Fruit fly (Drosophila melanogaster) whole organism, embryonic: ENCODE data around the gene CG42512.
A peak's percentile ranks its signal among the peaks of the same experiment; 100 is the strongest.

Experiments
- Atf3 ChIP-seq: fragments of 200-800 bp; sonication (Bioruptor generic); optimal IDR thresholded peaks from 3 replicates; lab custom pipeline; 2016; ENCODE audit warnings: missing biosample characterization, missing genetic modification characterization
- CG10431 ChIP-seq: fragments of 200-800 bp; sonication (Bioruptor generic); optimal IDR thresholded peaks from 3 replicates; lab custom pipeline; 2018; ENCODE audit warnings: missing biosample characterization, mild to moderate bottlenecking, missing genetic modification characterization
- CG10462 ChIP-seq: fragments of 200-800 bp; sonication (Bioruptor generic); optimal IDR thresholded peaks from 2 replicates; lab custom pipeline; 2016; ENCODE audit warnings: missing biosample characterization, missing genetic modification characterization
- CG12104 ChIP-seq: fragments of 200-800 bp; sonication (Bioruptor generic); optimal IDR thresholded peaks from 3 replicates; lab custom pipeline; 2016; ENCODE audit warnings: missing biosample characterization, missing genetic modification characterization
- CG12219 ChIP-seq: fragments of 200-800 bp; sonication (Bioruptor generic); optimal IDR thresholded peaks from 3 replicates; lab custom pipeline; 2018; ENCODE audit warnings: missing biosample characterization, mild to moderate bottlenecking, missing genetic modification characterization
- CG13123 ChIP-seq: fragments of 200-800 bp; sonication (Bioruptor generic); optimal IDR thresholded peaks from 2 replicates; lab custom pipeline; 2016; ENCODE audit warnings: missing biosample characterization, missing genetic modification characterization
- CG13894 ChIP-seq: fragments of 200-800 bp; sonication (Bioruptor generic); optimal IDR thresholded peaks from 3 replicates; lab custom pipeline; 2018; ENCODE audit warnings: missing biosample characterization, mild to moderate bottlenecking, missing genetic modification characterization, moderate library complexity
- CG15011 ChIP-seq: fragments of 200-800 bp; sonication (Bioruptor generic); optimal IDR thresholded peaks from 3 replicates; lab custom pipeline; 2018; ENCODE audit warnings: missing biosample characterization, mild to moderate bottlenecking, missing genetic modification characterization
- CG15514 ChIP-seq: fragments of 200-800 bp; sonication (Bioruptor generic); optimal IDR thresholded peaks from 3 replicates; lab custom pipeline; 2017; ENCODE audit warnings: missing biosample characterization, missing genetic modification characterization, mild to moderate bottlenecking, moderate library complexity, missing genetic modification reagents
- CG15601 ChIP-seq: fragments of 200-800 bp; sonication (Bioruptor generic); optimal IDR thresholded peaks from 3 replicates; lab custom pipeline; 2019; ENCODE audit warnings: missing biosample characterization, mild to moderate bottlenecking, missing genetic modification characterization, moderate library complexity
- CG2120 ChIP-seq: fragments of 200-800 bp; sonication (Bioruptor generic); optimal IDR thresholded peaks from 3 replicates; lab custom pipeline; 2016; ENCODE audit warnings: missing biosample characterization, missing genetic modification characterization
- CG31441 ChIP-seq: fragments of 200-800 bp; sonication (Bioruptor generic); IDR thresholded peaks from 2 replicates; pipeline ENCODE4 v1.3.6; 2022; ENCODE audit warnings: missing biosample characterization, missing genetic modification characterization
- CG42726 ChIP-seq: fragments of 200-800 bp; sonication (Bioruptor generic); IDR thresholded peaks from 2 replicates; pipeline ENCODE4 v1.3.6; 2022; ENCODE audit warnings: missing biosample characterization, missing genetic modification characterization; ENCODE audit not compliant: partially characterized antibody
- CG5180 ChIP-seq: fragments of 200-800 bp; sonication (Bioruptor generic); optimal IDR thresholded peaks from 3 replicates; lab custom pipeline; 2017; ENCODE audit warnings: missing biosample characterization, missing genetic modification characterization, mild to moderate bottlenecking, moderate library complexity, missing genetic modification reagents
- CG8290 ChIP-seq, 3 experiments: fragments of 200-800 bp; sonication (Bioruptor generic); optimal IDR thresholded peaks; 2 replicates each; lab custom pipeline; 2016 to 2019; ENCODE audit warnings: missing biosample characterization in 3 of 3, missing genetic modification characterization in 3 of 3, mild to moderate bottlenecking in 2 of 3, moderate library complexity in 1 of 3
- CG9797 ChIP-seq: fragments of 200-800 bp; sonication (Bioruptor generic); optimal IDR thresholded peaks from 3 replicates; lab custom pipeline; 2018; ENCODE audit warnings: missing biosample characterization, mild to moderate bottlenecking, missing genetic modification characterization
- Dad ChIP-seq: fragments of 200-800 bp; sonication (Bioruptor generic); optimal IDR thresholded peaks from 3 replicates; lab custom pipeline; 2016; ENCODE audit warnings: missing biosample characterization, missing genetic modification characterization
- Deaf1 ChIP-seq: fragments of 200-800 bp; optimal IDR thresholded peaks from 3 replicates; lab custom pipeline; 2019; ENCODE audit warnings: missing biosample characterization, mild to moderate bottlenecking, missing genetic modification characterization, moderate library complexity
- Ets97D ChIP-seq: fragments of 200-800 bp; sonication (Bioruptor generic); optimal IDR thresholded peaks from 3 replicates; lab custom pipeline; 2016; ENCODE audit warnings: missing biosample characterization, missing genetic modification characterization
- Gsc ChIP-seq: fragments of 200-800 bp; sonication (Bioruptor generic); IDR thresholded peaks from 2 replicates; pipeline ENCODE4 v1.3.6; 2022; ENCODE audit warnings: missing biosample characterization, missing genetic modification characterization
- H2.0 ChIP-seq: fragments of 200-800 bp; sonication (Bioruptor generic); IDR thresholded peaks from 2 replicates; pipeline ENCODE4 v1.3.6; 2022; ENCODE audit warnings: missing biosample characterization, missing genetic modification characterization
- HLH3B ChIP-seq: fragments of 200-800 bp; sonication (Bioruptor generic); IDR thresholded peaks from 2 replicates; pipeline ENCODE4 v1.3.6; 2022; ENCODE audit warnings: missing biosample characterization, missing genetic modification characterization
- HLH54F ChIP-seq: fragments of 200-800 bp; sonication (Bioruptor generic); optimal IDR thresholded peaks from 3 replicates; lab custom pipeline; 2016; ENCODE audit warnings: missing biosample characterization, missing genetic modification characterization
- HmgD ChIP-seq: fragments of 200-800 bp; sonication (Bioruptor generic); optimal IDR thresholded peaks from 3 replicates; lab custom pipeline; 2016; ENCODE audit warnings: missing biosample characterization, missing genetic modification characterization
- Hr51 ChIP-seq, 2 experiments: fragments of 200-800 bp; sonication (Bioruptor generic); optimal IDR thresholded peaks; 2 replicates in 1 of 2; 3 replicates in 1 of 2; lab custom pipeline; 2016 to 2018; ENCODE audit warnings: missing biosample characterization in 2 of 2, missing genetic modification characterization in 2 of 2, mild to moderate bottlenecking in 1 of 2, moderate library complexity in 1 of 2
- Kr ChIP-seq: fragments of 200-800 bp; sonication (Bioruptor generic); optimal IDR thresholded peaks from 2 replicates; lab custom pipeline; 2017; ENCODE audit warnings: missing biosample characterization, mild to moderate bottlenecking, missing genetic modification characterization
- MTF-1 ChIP-seq: fragments of 200-800 bp; sonication (Bioruptor generic); optimal IDR thresholded peaks from 2 replicates; lab custom pipeline; 2018; ENCODE audit warnings: missing biosample characterization, mild to moderate bottlenecking, missing genetic modification characterization, borderline replicate concordance
- Max ChIP-seq: fragments of 200-800 bp; sonication (Bioruptor generic); optimal IDR thresholded peaks from 2 replicates; lab custom pipeline; 2016; ENCODE audit warnings: missing biosample characterization, mild to moderate bottlenecking, missing genetic modification characterization
- Nf-YB ChIP-seq: fragments of 200-800 bp; sonication (Bioruptor generic); optimal IDR thresholded peaks from 3 replicates; lab custom pipeline; 2019; ENCODE audit warnings: missing biosample characterization, mild to moderate bottlenecking, missing genetic modification characterization, moderate library complexity
- PHDP ChIP-seq: fragments of 200-800 bp; sonication (Bioruptor generic); optimal IDR thresholded peaks from 3 replicates; lab custom pipeline; 2018; ENCODE audit warnings: missing biosample characterization, mild to moderate bottlenecking, missing genetic modification characterization, moderate library complexity
- Ravus ChIP-seq: fragments of 200-800 bp; sonication (Bioruptor generic); IDR thresholded peaks from 2 replicates; pipeline ENCODE4 v1.3.6; 2022; ENCODE audit warnings: missing biosample characterization, missing genetic modification characterization
- Usf ChIP-seq: fragments of 200-800 bp; sonication (Bioruptor generic); optimal IDR thresholded peaks from 2 replicates; lab custom pipeline; 2017; ENCODE audit warnings: missing genotype, missing biosample characterization, missing genetic modification characterization
- ems ChIP-seq: fragments of 200-800 bp; sonication (Bioruptor generic); optimal IDR thresholded peaks from 3 replicates; lab custom pipeline; 2016; ENCODE audit warnings: missing biosample characterization, missing genetic modification characterization
- esg ChIP-seq: fragments of 200-800 bp; sonication (Bioruptor generic); conservative IDR thresholded peaks from 2 replicates; pipeline ENCODE4 v1.3.6; 2022; ENCODE audit warnings: missing biosample characterization, missing genetic modification characterization
- eyg ChIP-seq: fragments of 200-800 bp; sonication (Bioruptor generic); optimal IDR thresholded peaks from 3 replicates; lab custom pipeline; 2016; ENCODE audit warnings: missing biosample characterization, missing genetic modification characterization
- nmo ChIP-seq: fragments of 200-800 bp; sonication (Bioruptor generic); optimal IDR thresholded peaks from 2 replicates; lab custom pipeline; 2018; ENCODE audit warnings: missing biosample characterization, mild to moderate bottlenecking, missing genetic modification characterization, moderate library complexity
- ro ChIP-seq: fragments of 200-800 bp; sonication (Bioruptor generic); IDR thresholded peaks from 2 replicates; pipeline ENCODE4 v1.3.6; 2022; ENCODE audit warnings: missing biosample characterization, missing genetic modification characterization
- sc ChIP-seq, 3 experiments: fragments of >200 bp in 2 of 3; fragments of 200-800 bp in 1 of 3; sonication (Bioruptor generic) in 1 of 3; optimal IDR thresholded peaks; 2 replicates in 2 of 3; 3 replicates in 1 of 3; lab custom pipeline; 2017; ENCODE audit warnings: mild to moderate bottlenecking in 1 of 3, missing biosample characterization in 1 of 3, missing genetic modification characterization in 1 of 3, missing genetic modification reagents in 1 of 3
- sd ChIP-seq: fragments of 200-800 bp; sonication (Bioruptor generic); optimal IDR thresholded peaks from 3 replicates; lab custom pipeline; 2018; ENCODE audit warnings: missing biosample characterization, mild to moderate bottlenecking, missing genetic modification characterization, moderate library complexity
- sim ChIP-seq: fragments of 200-800 bp; sonication (Bioruptor generic); IDR thresholded peaks from 2 replicates; pipeline ENCODE4 v1.3.6; 2022; ENCODE audit warnings: missing biosample characterization, missing genetic modification characterization
- tap ChIP-seq: fragments of 200-800 bp; optimal IDR thresholded peaks from 3 replicates; lab custom pipeline; 2019; ENCODE audit warnings: missing biosample characterization, mild to moderate bottlenecking, missing genetic modification characterization, moderate library complexity
- trh ChIP-seq: fragments of 200-800 bp; sonication (Bioruptor generic); optimal IDR thresholded peaks from 2 replicates; lab custom pipeline; 2016; ENCODE audit warnings: missing biosample characterization, missing genetic modification characterization
- wdn ChIP-seq: fragments of 200-800 bp; sonication (Bioruptor generic); IDR thresholded peaks from 2 replicates; pipeline ENCODE4 v1.3.6; 2022; ENCODE audit warnings: missing biosample characterization, missing genetic modification characterization

The CG42512 gene

DNA sequence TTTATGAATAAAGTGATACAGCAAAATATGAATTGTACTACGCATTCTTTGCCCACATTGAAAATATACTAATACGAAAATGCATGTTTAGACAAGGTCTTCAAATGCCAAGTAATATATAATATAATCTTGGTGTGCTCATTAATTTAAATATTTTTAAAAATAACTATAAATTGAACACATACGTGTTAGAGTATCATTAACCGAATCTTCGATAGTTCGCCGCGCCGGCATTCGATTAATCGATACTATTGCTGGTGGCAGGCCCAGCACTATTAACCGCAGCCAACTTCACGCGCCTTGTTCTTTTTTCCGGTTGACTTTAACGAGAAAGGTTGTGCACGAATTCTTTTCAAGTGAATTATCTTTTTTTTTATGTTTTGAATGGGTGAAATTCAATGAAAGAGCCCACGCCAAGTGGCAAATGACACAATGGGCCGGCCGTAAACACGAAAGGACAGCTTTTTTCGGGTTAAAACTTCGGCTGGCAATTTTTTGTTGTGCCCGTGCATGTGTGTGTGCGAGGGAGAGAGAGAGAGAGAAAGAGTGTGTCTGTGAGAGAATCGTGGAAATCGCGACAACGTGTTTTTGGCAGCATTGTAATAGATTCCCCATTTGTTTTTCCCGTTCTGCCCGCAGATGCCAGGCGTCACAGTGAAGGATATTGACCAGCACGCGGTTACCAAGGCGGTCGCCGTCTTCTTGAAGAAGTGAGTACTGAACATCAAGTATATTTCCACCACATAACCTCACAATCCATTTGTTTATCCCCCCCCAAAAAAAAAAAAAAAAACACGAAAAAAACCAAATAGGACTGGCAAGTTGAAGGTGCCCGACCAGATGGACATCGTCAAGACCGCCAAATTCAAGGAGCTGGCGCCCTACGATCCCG is 13.3 kb upstream of the CG42512 start, which contains the start of gene RpS19a (continued):
- no peak for TF ChIP-seq CG42726 (GFP tag; lab: Robert Waterston, UW)
- peak; percentile 50 for TF ChIP-seq tap (tag; lab: Kevin White, UChicago)
- TF ChIP-seq PHDP (tag; lab: Kevin White, UChicago), result peak; percentile 77
- TF ChIP-seq Gsc (GFP tag; lab: Robert Waterston, UW), result no peak

dm6 chrX:16640260-16641100 is 10.7 kb upstream of the CG42512 start, which contains the start of the genes SNRPG and mthl1:
Gene SNRPG, minus strand, starts transcription at chrX:16640419.
Gene mthl1, plus strand, starts transcription at chrX:16640968.
- TF ChIP-seq Nf-YB (GFP tag; lab: Kevin White, UChicago), result no peak
- TF ChIP-seq HmgD, result peak; percentile 38
- peak; percentile 45 for TF ChIP-seq sd (tag; lab: Kevin White, UChicago)
- peak; percentile 63 for TF ChIP-seq CG13894
- TF ChIP-seq ems, result peak; percentile 64
- TF ChIP-seq H2.0 (GFP tag; lab: Robert Waterston, UW), result peak; percentile 93
- TF ChIP-seq sim, result peak; percentile 60; the same call in 1 of the 2 replicates
- peak; percentile 89 for TF ChIP-seq HLH3B (GFP tag; lab: Robert Waterston, UW)
- TF ChIP-seq Atf3 (GFP tag; lab: Kevin White, UChicago), result peak; percentile 64
- peak; percentile 74 for TF ChIP-seq CG31441
- TF ChIP-seq Deaf1 (tag; lab: Kevin White, UChicago), result no peak
- TF ChIP-seq nmo (GFP tag; lab: Kevin White, UChicago), result peak; percentile 57
- TF ChIP-seq Ravus, result peak; percentile 78
- TF ChIP-seq CG13123 (GFP tag; lab: Kevin White, UChicago), result peak; percentile 29
- peak; percentile 54 for TF ChIP-seq CG12104 (GFP tag; lab: Kevin White, UChicago)
- no peak for TF ChIP-seq CG15011 (GFP tag; lab: Kevin White, UChicago)
- peak; percentile 71 for TF ChIP-seq CG15514 (GFP tag; lab: Kevin White, UChicago)
- no peak for TF ChIP-seq sc (optimal IDR thresholded peaks at IDR 0.05; lab: Kevin White, UChicago)
- peak; percentile 25 for TF ChIP-seq sc (GFP tag; optimal IDR thresholded peaks at IDR 0.05; lab: Kevin White, UChicago)
- TF ChIP-seq wdn (GFP tag; lab: Robert Waterston, UW), result peak; percentile 90
- no peak for TF ChIP-seq CG15601 (tag; lab: Kevin White, UChicago)
- peak; percentile 10 for TF ChIP-seq CG10431 (GFP tag; lab: Kevin White, UChicago)
- TF ChIP-seq Hr51 (GFP tag; optimal IDR thresholded peaks at IDR 0.05; lab: Kevin White, UChicago), result peak; percentile 75 to 80
- TF ChIP-seq esg (GFP tag; lab: Robert Waterston, UW), result peak; percentile 94
- peak; percentile 38 for TF ChIP-seq CG10462 (GFP tag; lab: Kevin White, UChicago)
- peak; percentile 78 for TF ChIP-seq ro (GFP tag; lab: Robert Waterston, UW)
- TF ChIP-seq CG2120 (GFP tag; lab: Kevin White, UChicago), result peak; percentile 92
- TF ChIP-seq CG9797 (GFP tag; lab: Kevin White, UChicago), result peak; percentile 82
- no peak for TF ChIP-seq MTF-1 (GFP tag; lab: Kevin White, UChicago)
- peak; percentile 85 for TF ChIP-seq Usf (GFP tag; lab: Kevin White, UChicago)
- TF ChIP-seq Max (GFP tag; lab: Kevin White, UChicago), result peak; percentile 16
- peak; percentile 89 for TF ChIP-seq HLH54F (GFP tag; lab: Kevin White, UChicago)
- TF ChIP-seq CG8290 (GFP tag; optimal IDR thresholded peaks at IDR 0.05; lab: Kevin White, UChicago), result no peak
- peak in 1 of 2 experiments; percentile 82 for TF ChIP-seq CG8290 (tag; optimal IDR thresholded peaks at IDR 0.05; lab: Kevin White, UChicago)
- peak; percentile 85 for TF ChIP-seq Ets97D (GFP tag; lab: Kevin White, UChicago)
- TF ChIP-seq Kr, result no peak
- peak; percentile 17 for TF ChIP-seq CG5180
- TF ChIP-seq CG12219 (GFP tag; lab: Kevin White, UChicago), result peak; percentile 23
- TF ChIP-seq Dad, result peak; percentile 70
- TF ChIP-seq trh (GFP tag; lab: Kevin White, UChicago), result peak; percentile 2
- peak; percentile 43 for TF ChIP-seq eyg (GFP tag; lab: Kevin White, UChicago)
- peak; percentile 80 for TF ChIP-seq CG42726 (GFP tag; lab: Robert Waterston, UW)
